Fruit fly (Drosophila melanogaster): Measurements from ENCODE around the gene CG14073.

CG14073 gene

dm6 chr3L:18767950-18768781 lies 52.3 kb downstream of the CG14073 start (continued):
- TF ChIP-seq CG8388 (GFP tag; optimal IDR thresholded peaks at IDR 0.05) (no peak), knrl (GFP tag; IDR thresholded peaks at IDR 0.05; ENCODE audit: partially characterized antibody) (no peak), CG3995 (GFP tag; optimal IDR thresholded peaks at IDR 0.05) (no peak), CG3726 (GFP tag; IDR thresholded peaks at IDR 0.05) (no peak), pzg (GFP tag; optimal IDR thresholded peaks at IDR 0.05) (no peak), tap (tag; optimal IDR thresholded peaks at IDR 0.05) (no peak), tll (GFP tag; optimal IDR thresholded peaks at IDR 0.05) (no peak), CG9215 (GFP tag; IDR thresholded peaks at IDR 0.05) (no peak), Hmx (GFP tag; optimal IDR thresholded peaks at IDR 0.05) (no peak), nerfin-2 (GFP tag; IDR thresholded peaks at IDR 0.05; ENCODE audit: partially characterized antibody) (no peak), CG3163 (GFP tag; optimal IDR thresholded peaks at IDR 0.05) (no peak), NfI (GFP tag; optimal IDR thresholded peaks at IDR 0.05) (no peak), CG17186 (GFP tag; optimal IDR thresholded peaks at IDR 0.05) (no peak), CG2129 (GFP tag; IDR thresholded peaks at IDR 0.05; ENCODE audit: partially characterized antibody) (no peak), p53 (GFP tag; optimal IDR thresholded peaks at IDR 0.05) (no peak), ttk (GFP tag; IDR thresholded peaks at IDR 0.05) (peak; percentile 17; the same call in 1 of the 2 replicates), Asciz (GFP tag; optimal IDR thresholded peaks at IDR 0.05) (no peak), CG13287 (GFP tag; IDR thresholded peaks at IDR 0.05; ENCODE audit: partially characterized antibody) (no peak), dysf (GFP tag; IDR thresholded peaks at IDR 0.05) (no peak), slou (GFP tag; optimal IDR thresholded peaks at IDR 0.05) (no peak), CG15011 (GFP tag; optimal IDR thresholded peaks at IDR 0.05) (no peak), Ada2b (GFP tag; IDR thresholded peaks at IDR 0.05) (0 out of 2 replicates have a peak, but pooled peaks have one; percentile 5), lmd (GFP tag; IDR thresholded peaks at IDR 0.05) (no peak), pros (GFP tag; optimal IDR thresholded peaks at IDR 0.05) (peak; percentile 43), CG10959 (GFP tag; IDR thresholded peaks at IDR 0.05) (no peak), CG12769 (tag; optimal IDR thresholded peaks at IDR 0.05) (peak; percentile 28), pan (optimal IDR thresholded peaks at IDR 0.05) (no peak), pan (GFP tag; optimal IDR thresholded peaks at IDR 0.05 in 1 of 2, IDR thresholded peaks at IDR 0.05 in 1 of 2) (peak in 1 of 2 experiments; percentile 23), CG11247 (GFP tag; IDR thresholded peaks at IDR 0.05) (no peak), CG10274 (GFP tag; optimal IDR thresholded peaks at IDR 0.05) (no peak), CG30020 (tag; optimal IDR thresholded peaks at IDR 0.05) (no peak), ATbp (GFP tag; optimal IDR thresholded peaks at IDR 0.05) (no peak), hth (optimal IDR thresholded peaks at IDR 0.05) (no peak), wor (GFP tag; IDR thresholded peaks at IDR 0.05) (no peak), dmrt99B (tag; optimal IDR thresholded peaks at IDR 0.05) (peak; percentile 39), Six4 (GFP tag; optimal IDR thresholded peaks at IDR 0.05) (no peak), ERR (GFP tag; optimal IDR thresholded peaks at IDR 0.05) (no peak), peb (GFP tag; IDR thresholded peaks at IDR 0.05) (no peak), CHES-1-like (GFP tag; optimal IDR thresholded peaks at IDR 0.05) (no peak), CG10565 (GFP tag; optimal IDR thresholded peaks at IDR 0.05) (no peak), maf-S (GFP tag; optimal IDR thresholded peaks at IDR 0.05) (no peak), unpg (GFP tag; optimal IDR thresholded peaks at IDR 0.05) (no peak), CG15696 (tag; optimal IDR thresholded peaks at IDR 0.05) (no peak), bbx (GFP tag; IDR thresholded peaks at IDR 0.05; ENCODE audit: partially characterized antibody) (no peak), sqz (GFP tag; optimal IDR thresholded peaks at IDR 0.05) (peak; percentile 35), org-1 (GFP tag; optimal IDR thresholded peaks at IDR 0.05) (no peak), HLH54F (GFP tag; optimal IDR thresholded peaks at IDR 0.05) (no peak), gcm2 (GFP tag; optimal IDR thresholded peaks at IDR 0.05) (no peak), Antp (GFP tag; optimal IDR thresholded peaks at IDR 0.05) (no peak)

Data from whole organism, embryonic.